Worm (Caenorhabditis elegans): ENCODE data around the gene chil-6.

Gene chil-6

DNA sequence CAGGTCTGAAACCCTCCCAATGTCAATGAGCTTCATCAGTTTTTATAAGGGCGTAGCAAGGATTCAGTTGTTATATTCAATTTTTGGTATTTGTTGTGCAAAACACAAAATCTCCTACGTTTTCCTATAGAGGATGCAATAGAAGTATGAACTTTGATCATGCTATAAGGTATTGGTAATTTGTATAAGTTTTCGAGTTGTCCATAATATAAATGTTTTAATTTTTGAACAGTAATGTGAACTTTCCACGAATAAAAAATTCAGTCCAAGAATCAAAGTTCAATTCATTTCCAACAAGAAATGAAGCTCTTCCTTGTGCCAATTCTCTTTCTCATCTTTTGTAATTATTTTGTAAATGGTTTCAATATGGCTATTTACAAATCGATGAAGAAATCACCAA, 26.7 kb downstream of the chil-6 start, which contains the start of gene ZK938.12 (continued):
- TF ChIP-seq cey-2 (tag; optimal IDR thresholded peaks at IDR 0.05; ENCODE audit: borderline replicate concordance, insufficient read depth) (no peak), lin-1 (GFP tag; IDR thresholded peaks at IDR 0.05) (no peak), nhr-48 (tag; optimal IDR thresholded peaks at IDR 0.05) (no peak), lin-38 (GFP tag; IDR thresholded peaks at IDR 0.05) (no peak), ceh-62 (tag; optimal IDR thresholded peaks at IDR 0.05) (no peak)

DNA sequence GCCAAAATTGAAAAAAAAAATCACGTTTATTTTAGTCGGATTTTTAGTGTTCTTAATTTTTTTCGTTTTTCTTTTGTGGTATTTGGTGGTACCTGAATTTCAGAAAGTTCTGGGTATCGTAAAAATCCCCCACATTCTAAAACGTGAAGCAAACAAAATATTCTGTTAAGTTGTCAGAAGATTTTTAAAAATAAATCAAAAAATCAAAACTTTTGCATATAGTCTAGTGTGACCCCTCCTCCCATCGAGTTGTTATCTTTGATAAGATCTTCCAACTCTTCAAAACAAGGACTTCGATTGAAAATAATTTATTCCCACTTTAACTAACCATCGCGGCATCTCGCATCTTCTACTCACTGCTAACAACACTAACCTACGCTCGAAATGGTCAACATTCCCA, 28.6 kb downstream of the chil-6 start, which contains the start of gene ZK938.1:
ZK938.1 (plus strand) TSS at position 301 of the 400 bp plus-strand sequence.
- no peak for TF ChIP-seq ceh-28 (tag; optimal IDR thresholded peaks at IDR 0.05)
- TF ChIP-seq lir-3 (tag; optimal IDR thresholded peaks at IDR 0.05), result no peak
- no peak for TF ChIP-seq T26A8.4 (GFP tag; IDR thresholded peaks at IDR 0.05)
- TF ChIP-seq php-3 (GFP tag; IDR thresholded peaks at IDR 0.05), result no peak
- no peak for TF ChIP-seq aha-1 (tag)
- TF ChIP-seq Y5F2A.4 (GFP tag; optimal IDR thresholded peaks at IDR 0.05), result no peak
- no peak for TF ChIP-seq nhr-111 (GFP tag; optimal IDR thresholded peaks at IDR 0.05)
- TF ChIP-seq nhr-102 (tag; optimal IDR thresholded peaks at IDR 0.05), result no peak
- TF ChIP-seq egl-43 (GFP tag; IDR thresholded peaks at IDR 0.05), result no peak
- TF ChIP-seq lin-38 (GFP tag; IDR thresholded peaks at IDR 0.05), result no peak
- TF ChIP-seq Y105C5A.15 (GFP tag; IDR thresholded peaks at IDR 0.05), result no peak
- no peak for TF ChIP-seq nhr-25 (tag; optimal IDR thresholded peaks at IDR 0.05; ENCODE audit: borderline replicate concordance, insufficient read depth)
- no peak for TF ChIP-seq ztf-11 (tag; optimal IDR thresholded peaks at IDR 0.05)
- no peak for TF ChIP-seq fkh-10 (GFP tag; optimal IDR thresholded peaks at IDR 0.05)
- no peak for TF ChIP-seq nhr-42 (GFP tag; IDR thresholded peaks at IDR 0.05)
- no peak for TF ChIP-seq ama-1 (optimal IDR thresholded peaks at IDR 0.05)
- no peak for TF ChIP-seq F37D6.2 (tag; optimal IDR thresholded peaks at IDR 0.05)
- no peak for TF ChIP-seq nhr-41 (GFP tag; IDR thresholded peaks at IDR 0.05)
- TF ChIP-seq lsy-2 (tag; optimal IDR thresholded peaks at IDR 0.05), result no peak
- no peak for TF ChIP-seq nhr-77 (tag; optimal IDR thresholded peaks at IDR 0.05)

- TF ChIP-seq lin-38 (GFP tag; IDR thresholded peaks at IDR 0.05) (no peak), php-3 (GFP tag; IDR thresholded peaks at IDR 0.05) (no peak), ceh-82 (tag; optimal IDR thresholded peaks at IDR 0.05) (no peak), nhr-76 (tag; optimal IDR thresholded peaks at IDR 0.05) (no peak), T20F7.1 (GFP tag; optimal IDR thresholded peaks at IDR 0.05) (no peak), F49E8.2 (tag; optimal IDR thresholded peaks at IDR 0.05; ENCODE audit: borderline replicate concordance) (no peak), hif-1 (tag; optimal IDR thresholded peaks at IDR 0.05) (no peak), mdl-1 (tag; optimal IDR thresholded peaks at IDR 0.05) (no peak), Y5F2A.4 (GFP tag; optimal IDR thresholded peaks at IDR 0.05) (no peak), jun-1 (tag; optimal IDR thresholded peaks at IDR 0.05) (no peak), zfp-3 (GFP tag; conservative IDR thresholded peaks at IDR 0.05) (no peak), saeg-2 (GFP tag; IDR thresholded peaks at IDR 0.05) (no peak), madf-9 (GFP tag; conservative IDR thresholded peaks at IDR 0.05) (no peak), hlh-30 (tag; optimal IDR thresholded peaks at IDR 0.05; ENCODE audit: insufficient read depth) (no peak), lin-15B (tag; optimal IDR thresholded peaks at IDR 0.05) (no peak), ama-1 (optimal IDR thresholded peaks at IDR 0.05) (no peak), lsy-2 (tag; optimal IDR thresholded peaks at IDR 0.05) (no peak), tag-97 (GFP tag; IDR thresholded peaks at IDR 0.05) (no peak), skn-1 (tag; optimal IDR thresholded peaks at IDR 0.05) (no peak)
Observed at ce11 chrII:9828502-9828901, 29.2 kb downstream of the chil-6 start.
